Fruit fly (Drosophila melanogaster): Measurements from ENCODE around the gene Vps45.

The Vps45 gene

dm6 chr3R:9573812-9574587, 10.3 kb downstream of the Vps45 start, which contains the start of gene CG9399 (continued):
- TF ChIP-seq Mes4 (GFP tag; optimal IDR thresholded peaks at IDR 0.05) (peak; percentile 83), CG13624 (GFP tag; optimal IDR thresholded peaks at IDR 0.05) (peak; percentile 83), CG11456 (GFP tag; IDR thresholded peaks at IDR 0.05) (peak; percentile 97), fd96Cb (tag; optimal IDR thresholded peaks at IDR 0.05) (peak; percentile 96), pros (GFP tag; optimal IDR thresholded peaks at IDR 0.05) (peak; percentile 24), Abd-B (GFP tag; optimal IDR thresholded peaks at IDR 0.05) (peak; percentile 94), CG11560 (tag; IDR thresholded peaks at IDR 0.05) (peak; percentile 87), sna (GFP tag; IDR thresholded peaks at IDR 0.05; ENCODE audit: partially characterized antibody) (0 out of 2 replicates have a peak, but pooled peaks have one; percentile 33), Fer2 (tag; optimal IDR thresholded peaks at IDR 0.05) (peak; percentile 85), CG9876 (GFP tag; optimal IDR thresholded peaks at IDR 0.05) (peak; percentile 78), ems (GFP tag; optimal IDR thresholded peaks at IDR 0.05) (peak; percentile 94), usp (GFP tag; optimal IDR thresholded peaks at IDR 0.05) (no peak), CG9727 (GFP tag; optimal IDR thresholded peaks at IDR 0.05) (peak; percentile 96), bcd (GFP tag; optimal IDR thresholded peaks at IDR 0.05) (peak; percentile 97), insv (GFP tag; optimal IDR thresholded peaks at IDR 0.05) (peak in 1 of 2 experiments; percentile 78), ind (GFP tag; optimal IDR thresholded peaks at IDR 0.05) (peak; percentile 97), CG18011 (GFP tag; optimal IDR thresholded peaks at IDR 0.05) (peak; percentile 90), CG1603 (tag; optimal IDR thresholded peaks at IDR 0.05) (peak; percentile 83), pho (GFP tag; optimal IDR thresholded peaks at IDR 0.05) (peak; percentile 93), vnd (GFP tag; IDR thresholded peaks at IDR 0.05; ENCODE audit: partially characterized antibody) (peak; percentile 51), CG4404 (GFP tag; IDR thresholded peaks at IDR 0.05) (peak; percentile 97), Camta (GFP tag; optimal IDR thresholded peaks at IDR 0.05) (peak; percentile 90), hth (optimal IDR thresholded peaks at IDR 0.05) (no peak), zfh1 (GFP tag; IDR thresholded peaks at IDR 0.05) (peak; percentile 99), Sin3A (optimal IDR thresholded peaks at IDR 0.05) (no peak), Tbp (GFP tag; optimal IDR thresholded peaks at IDR 0.05) (peak; percentile 68), Spps (tag; optimal IDR thresholded peaks at IDR 0.05) (peak; percentile 94), CG32532 (GFP tag; IDR thresholded peaks at IDR 0.05) (peak; percentile 96), CG1602 (GFP tag; optimal IDR thresholded peaks at IDR 0.05) (peak; percentile 99), CG33557 (GFP tag; optimal IDR thresholded peaks at IDR 0.05) (peak; percentile 93), CG12299 (tag; optimal IDR thresholded peaks at IDR 0.05) (peak; percentile 95), Lhr (GFP tag; optimal IDR thresholded peaks at IDR 0.05) (peak; percentile 96), tup (GFP tag; optimal IDR thresholded peaks at IDR 0.05) (peak; percentile 96), CG8944 (GFP tag; optimal IDR thresholded peaks at IDR 0.05) (peak; percentile 92), CG18764 (GFP tag; optimal IDR thresholded peaks at IDR 0.05) (peak; percentile 93), CG10959 (GFP tag; IDR thresholded peaks at IDR 0.05) (peak; percentile 92), Dip3 (GFP tag; optimal IDR thresholded peaks at IDR 0.05) (peak; percentile 93), CG6813 (GFP tag; optimal IDR thresholded peaks at IDR 0.05) (peak; percentile 94), CG12104 (GFP tag; optimal IDR thresholded peaks at IDR 0.05) (peak; percentile 93), nau (GFP tag; optimal IDR thresholded peaks at IDR 0.05) (peak; percentile 93), slou (GFP tag; optimal IDR thresholded peaks at IDR 0.05) (peak; percentile 84), Pdp1 (GFP tag; optimal IDR thresholded peaks at IDR 0.05) (peak; percentile 93 to 94), lmd (GFP tag; IDR thresholded peaks at IDR 0.05) (peak; percentile 97), disco-r (GFP tag; optimal IDR thresholded peaks at IDR 0.05) (peak; percentile 84), al (GFP tag; IDR thresholded peaks at IDR 0.05) (peak; percentile 95), prd (optimal IDR thresholded peaks at IDR 0.05) (no peak), prd (GFP tag; IDR thresholded peaks at IDR 0.05) (peak; percentile 99), CG5245 (GFP tag; optimal IDR thresholded peaks at IDR 0.05) (peak; percentile 94), esg (GFP tag; conservative IDR thresholded peaks at IDR 0.05) (peak; percentile 98), pb (GFP tag; optimal IDR thresholded peaks at IDR 0.05) (peak; percentile 61)

All from whole organism, embryonic.